Fruit fly (Drosophila melanogaster): ENCODE measurements around the gene CG15169.

The CG15169 gene

dm6 chr2L:18987078-18987895 lies 3.5 kb upstream of the CG15169 start, which contains the start of the genes Swip-1 and EMC5 (continued):
- no peak for TF ChIP-seq Hand (GFP tag; optimal IDR thresholded peaks at IDR 0.05)
- TF ChIP-seq Myb (GFP tag; optimal IDR thresholded peaks at IDR 0.05) = no peak
- TF ChIP-seq Sox102F (GFP tag; optimal IDR thresholded peaks at IDR 0.05) = peak; percentile 68
- TF ChIP-seq CHES-1-like (GFP tag; optimal IDR thresholded peaks at IDR 0.05) = no peak
- TF ChIP-seq Opbp (GFP tag; IDR thresholded peaks at IDR 0.05; ENCODE audit: partially characterized antibody) = peak; percentile 41; the same call in 2 of the 3 replicates
- TF ChIP-seq rib (GFP tag; IDR thresholded peaks at IDR 0.05) = 0 out of 2 replicates have a peak, but pooled peaks have one; percentile 20
- peak; percentile 39; the same call in 1 of the 3 replicates for TF ChIP-seq Mrtf (GFP tag; IDR thresholded peaks at IDR 0.05)
- peak; percentile 43 for TF ChIP-seq CG2116 (GFP tag; optimal IDR thresholded peaks at IDR 0.05)
- TF ChIP-seq CG3281 (GFP tag; optimal IDR thresholded peaks at IDR 0.05) = peak; percentile 44
- peak; percentile 72 for TF ChIP-seq CG42726 (GFP tag; IDR thresholded peaks at IDR 0.05; ENCODE audit: partially characterized antibody)
- TF ChIP-seq Ravus (GFP tag; IDR thresholded peaks at IDR 0.05) = no peak
- no peak for TF ChIP-seq CG7786 (GFP tag; optimal IDR thresholded peaks at IDR 0.05)
- no peak for TF ChIP-seq eve (GFP tag; optimal IDR thresholded peaks at IDR 0.05)
- TF ChIP-seq CG5953 (GFP tag; IDR thresholded peaks at IDR 0.05) = no peak
- TF ChIP-seq CG10209 (GFP tag; optimal IDR thresholded peaks at IDR 0.05) = peak; percentile 63
- no peak for TF ChIP-seq Dip2 (GFP tag; IDR thresholded peaks at IDR 0.05)
- peak; percentile 61 for TF ChIP-seq ssp (GFP tag; IDR thresholded peaks at IDR 0.05)
- peak; percentile 57 for TF ChIP-seq CG13287 (GFP tag; IDR thresholded peaks at IDR 0.05; ENCODE audit: partially characterized antibody)
- TF ChIP-seq Taf1 (GFP tag; IDR thresholded peaks at IDR 0.05) = 0 out of 2 replicates have a peak, but pooled peaks have one; percentile 5
- peak; percentile 71 for TF ChIP-seq Scr (GFP tag; IDR thresholded peaks at IDR 0.05; ENCODE audit: partially characterized antibody)
- TF ChIP-seq fd102C (GFP tag; optimal IDR thresholded peaks at IDR 0.05) = no peak
- TF ChIP-seq CG15011 (GFP tag; optimal IDR thresholded peaks at IDR 0.05) = no peak
- peak; percentile 55; the same call in 1 of the 2 replicates for TF ChIP-seq ato (GFP tag; IDR thresholded peaks at IDR 0.05; ENCODE audit: partially characterized antibody)
- TF ChIP-seq sim (GFP tag; IDR thresholded peaks at IDR 0.05) = no peak
- peak; percentile 60 for TF ChIP-seq zfh1 (GFP tag; IDR thresholded peaks at IDR 0.05)
- no peak for TF ChIP-seq CG7745 (tag; optimal IDR thresholded peaks at IDR 0.05)
- no peak for TF ChIP-seq Mad (GFP tag; optimal IDR thresholded peaks at IDR 0.05)
- peak; percentile 19 for TF ChIP-seq CG5245 (GFP tag; optimal IDR thresholded peaks at IDR 0.05)
- TF ChIP-seq HLH4C (GFP tag; IDR thresholded peaks at IDR 0.05; ENCODE audit: partially characterized antibody) = peak; percentile 53; the same call in 1 of the 3 replicates
- TF ChIP-seq eyg (GFP tag; optimal IDR thresholded peaks at IDR 0.05) = no peak
- TF ChIP-seq Gug (GFP tag; IDR thresholded peaks at IDR 0.05) = peak; percentile 45; the same call in 1 of the 4 replicates
- TF ChIP-seq btn (GFP tag; optimal IDR thresholded peaks at IDR 0.05) = no peak
- peak; percentile 22 for TF ChIP-seq Max (GFP tag; optimal IDR thresholded peaks at IDR 0.05)
- TF ChIP-seq Optix (GFP tag; IDR thresholded peaks at IDR 0.05) = 0 out of 3 replicates have a peak, but pooled peaks have one; percentile 12
- TF ChIP-seq row (GFP tag; IDR thresholded peaks at IDR 0.05) = peak; percentile 82
- peak in 1 of 2 experiments; percentile 19 for TF ChIP-seq Pdp1 (GFP tag; optimal IDR thresholded peaks at IDR 0.05)
- TF ChIP-seq org-1 (GFP tag; optimal IDR thresholded peaks at IDR 0.05) = no peak
- TF ChIP-seq CG8944 (GFP tag; optimal IDR thresholded peaks at IDR 0.05) = no peak
- TF ChIP-seq CG12104 (GFP tag; optimal IDR thresholded peaks at IDR 0.05) = peak; percentile 71
- peak; percentile 8 for TF ChIP-seq CG1529 (GFP tag; optimal IDR thresholded peaks at IDR 0.05)
- peak; percentile 36; the same call in 2 of the 3 replicates for TF ChIP-seq CG34422 (GFP tag; IDR thresholded peaks at IDR 0.05)
- no peak for TF ChIP-seq ttk (GFP tag; IDR thresholded peaks at IDR 0.05)
- no peak for TF ChIP-seq her (GFP tag; optimal IDR thresholded peaks at IDR 0.05)
- peak; percentile 27 for TF ChIP-seq stwl (tag; optimal IDR thresholded peaks at IDR 0.05)
- peak; percentile 76 for TF ChIP-seq CG13775 (GFP tag; optimal IDR thresholded peaks at IDR 0.05)
- TF ChIP-seq Ptx1 (GFP tag; IDR thresholded peaks at IDR 0.05) = peak; percentile 82
- 0 out of 3 replicates have a peak, but pooled peaks have one; percentile 16 for TF ChIP-seq zen2 (GFP tag; IDR thresholded peaks at IDR 0.05; ENCODE audit: partially characterized antibody)
- TF ChIP-seq pum (GFP tag; optimal IDR thresholded peaks at IDR 0.05) = no peak

Data from whole organism, embryonic.